Worm (Caenorhabditis elegans): ENCODE measurements around the gene ZK287.7.

DNA sequence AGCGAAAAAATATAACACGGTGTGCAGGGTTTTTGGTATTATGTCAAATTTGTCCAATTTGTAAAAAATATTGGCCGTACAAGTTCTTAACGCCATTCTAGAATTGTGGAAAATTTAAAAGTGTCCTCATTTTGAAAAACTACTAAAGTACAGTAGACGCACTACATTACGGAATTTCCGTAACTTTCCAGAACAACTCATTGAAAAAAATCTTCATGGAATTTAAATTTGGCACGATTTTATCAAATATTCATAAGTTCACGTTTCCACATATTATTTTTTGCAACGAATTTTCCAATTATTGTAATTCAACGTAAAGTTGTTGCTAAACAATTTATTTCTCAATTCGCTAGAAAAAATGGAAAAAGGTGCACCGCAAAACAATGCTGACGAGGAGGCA is 22.0 kb downstream of the ZK287.7 start, which contains the start of gene F40F9.3:
- no peak for TF ChIP-seq nhr-12 (tag; optimal IDR thresholded peaks at IDR 0.05)
- TF ChIP-seq ztf-11 (tag; optimal IDR thresholded peaks at IDR 0.05) = no peak
- no peak for TF ChIP-seq nhr-237 (tag; optimal IDR thresholded peaks at IDR 0.05)
- TF ChIP-seq ceh-43 (GFP tag; optimal IDR thresholded peaks at IDR 0.05) = no peak
- TF ChIP-seq flh-1 (GFP tag; optimal IDR thresholded peaks at IDR 0.05) = no peak
- no peak for TF ChIP-seq nhr-76 (tag; optimal IDR thresholded peaks at IDR 0.05)
- no peak for TF ChIP-seq unc-62 (GFP tag; optimal IDR thresholded peaks at IDR 0.05)
- TF ChIP-seq pha-4 (tag; optimal IDR thresholded peaks at IDR 0.05) = no peak
- no peak for TF ChIP-seq ceh-39 (tag; optimal IDR thresholded peaks at IDR 0.05)
- TF ChIP-seq ces-1 (GFP tag; optimal IDR thresholded peaks at IDR 0.05) = no peak
- TF ChIP-seq lin-13 (tag; optimal IDR thresholded peaks at IDR 0.05) = no peak
- no peak for TF ChIP-seq nhr-28 (tag; optimal IDR thresholded peaks at IDR 0.05)
- TF ChIP-seq snpc-4 (tag; optimal IDR thresholded peaks at IDR 0.05) = no peak

Measured in whole organism, mixed stage, embryonic.